Worm (Caenorhabditis elegans) whole organism, L4 larva: ENCODE results near the gene Y37E11AM.4.

Source experiments
- ceh-32 ChIP-seq: sonication (generic microtip); optimal IDR thresholded peaks from 2 replicates; lab custom pipeline; 2016; ENCODE audit warnings: mild to moderate bottlenecking, missing genetic modification characterization, missing compliant biosample characterization; ENCODE audit not compliant: poor library complexity
- dve-1 ChIP-seq: sonication (generic microtip); optimal IDR thresholded peaks from 2 replicates; lab custom pipeline; 2017; ENCODE audit warnings: antibody characterized with exemption, mild to moderate bottlenecking, missing genetic modification characterization, missing compliant biosample characterization; ENCODE audit not compliant: insufficient read depth
- nhr-6 ChIP-seq: fragments of 150-350 bp; optimal IDR thresholded peaks from 2 replicates; lab custom pipeline; 2014; ENCODE audit warnings: missing biosample characterization, missing genetic modification characterization
- unc-39 ChIP-seq: sonication (generic microtip); optimal IDR thresholded peaks from 2 replicates; lab custom pipeline; 2017; ENCODE audit warnings: missing biosample characterization, missing genetic modification characterization
- ztf-7 ChIP-seq: fragments of 150-350 bp; optimal IDR thresholded peaks from 2 replicates; lab custom pipeline; 2014; ENCODE audit warnings: missing biosample characterization, missing genetic modification characterization

ce11 chrIV:3731430-3731829 lies 8.8 kb upstream of the Y37E11AM.4 start:
- TF ChIP-seq unc-39 (tag; lab: Kevin White, UChicago) (no peak), ceh-32 (no peak), nhr-6 (tag; lab: Kevin White, UChicago) (no peak), dve-1 (no peak), ztf-7 (tag; lab: Kevin White, UChicago) (no peak)
